Worm (Caenorhabditis elegans) whole organism, L4/young adult: ENCODE data around the gene R11G1.2.

ENCODE experiments used
- W03F9.2 ChIP-seq: fragments of 150-350 bp; optimal IDR thresholded peaks from 2 replicates; lab custom pipeline; 2014; ENCODE audit warnings: missing biosample characterization, missing genetic modification characterization
- him-1 ChIP-seq: sonication (generic microtip); optimal IDR thresholded peaks from 2 replicates; lab custom pipeline; 2016; ENCODE audit warnings: missing genotype, missing genetic modification reagents, missing genetic modification characterization, missing compliant biosample characterization

ce11 chrX:3668842-3669241, 18.4 kb downstream of the R11G1.2 start, which contains the start of gene snet-1:
- TF ChIP-seq W03F9.2 (tag; lab: Kevin White, UChicago) (no peak), him-1 (tag; lab: Kevin White, UChicago) (no peak)
